Worm (Caenorhabditis elegans): ENCODE data around the gene F13B12.4.
A peak's percentile ranks its signal among the peaks of the same experiment; 100 is the strongest.

Gene F13B12.4

ce11 chrIV:10403193-10404058, 46.3 kb downstream of the F13B12.4 start, which contains the start of gene gpa-7 (continued):
- TF ChIP-seq ctbp-1 (GFP tag; IDR thresholded peaks at IDR 0.05): peak; percentile 89

- TF ChIP-seq saeg-2 (GFP tag; IDR thresholded peaks at IDR 0.05): no peak
- TF ChIP-seq aha-1 (tag): peak; percentile 95
- no peak for TF ChIP-seq unc-130 (GFP tag; optimal IDR thresholded peaks at IDR 0.05)
- TF ChIP-seq madf-5 (GFP tag; IDR thresholded peaks at IDR 0.05): no peak
- TF ChIP-seq zip-2 (tag; optimal IDR thresholded peaks at IDR 0.05): no peak
- TF ChIP-seq ceh-44 (GFP tag; IDR thresholded peaks at IDR 0.05): no peak
- TF ChIP-seq ces-1 (GFP tag; optimal IDR thresholded peaks at IDR 0.05): peak; percentile 28
- TF ChIP-seq Y105C5A.15 (GFP tag; IDR thresholded peaks at IDR 0.05): no peak
- no peak for TF ChIP-seq dmd-6 (GFP tag; IDR thresholded peaks at IDR 0.05)
- no peak for TF ChIP-seq nhr-42 (GFP tag; IDR thresholded peaks at IDR 0.05)
- no peak for TF ChIP-seq F49E8.2 (tag; optimal IDR thresholded peaks at IDR 0.05; ENCODE audit: borderline replicate concordance)
- 0 out of 2 replicates have a peak, but pooled peaks have one; percentile 22 for TF ChIP-seq ctbp-1 (GFP tag; IDR thresholded peaks at IDR 0.05)
- no peak for TF ChIP-seq zag-1 (tag; optimal IDR thresholded peaks at IDR 0.05)
- no peak for TF ChIP-seq ceh-28 (tag; optimal IDR thresholded peaks at IDR 0.05)
- 0 out of 2 replicates have a peak, but pooled peaks have one; percentile 7 for TF ChIP-seq hmg-1.1 (GFP tag; IDR thresholded peaks at IDR 0.05)
- no peak for TF ChIP-seq tag-97 (GFP tag; IDR thresholded peaks at IDR 0.05)
- no peak for TF ChIP-seq dmd-8 (GFP tag; IDR thresholded peaks at IDR 0.05)
Observed at ce11 chrIV:10398244-10398643, 51.5 kb downstream of the F13B12.4 start.

- TF ChIP-seq fkh-10 (GFP tag; optimal IDR thresholded peaks at IDR 0.05): peak; percentile 10
- peak; percentile 38 for TF ChIP-seq ces-1 (GFP tag; optimal IDR thresholded peaks at IDR 0.05)
- TF ChIP-seq mes-2 (tag; optimal IDR thresholded peaks at IDR 0.05; ENCODE audit: poor library complexity, severe bottlenecking): no peak
- TF ChIP-seq daf-16 (GFP tag; optimal IDR thresholded peaks at IDR 0.05): no peak
- no peak for TF ChIP-seq daf-16 (tag; optimal IDR thresholded peaks at IDR 0.05)
- TF ChIP-seq aly-2 (tag; optimal IDR thresholded peaks at IDR 0.05): no peak
- no peak for TF ChIP-seq zip-11 (GFP tag; IDR thresholded peaks at IDR 0.05)
Observed at ce11 chrIV:10396827-10397226, 52.9 kb downstream of the F13B12.4 start.

- TF ChIP-seq madf-9 (GFP tag; conservative IDR thresholded peaks at IDR 0.05): no peak
- TF ChIP-seq ceh-20 (GFP tag; IDR thresholded peaks at IDR 0.05): no peak
- TF ChIP-seq mxl-3 (GFP tag; optimal IDR thresholded peaks at IDR 0.05): no peak
- TF ChIP-seq aly-2 (tag; optimal IDR thresholded peaks at IDR 0.05): no peak
- TF ChIP-seq mes-2 (tag; optimal IDR thresholded peaks at IDR 0.05; ENCODE audit: poor library complexity, severe bottlenecking): no peak
- TF ChIP-seq nhr-237 (tag; optimal IDR thresholded peaks at IDR 0.05): no peak
- TF ChIP-seq mxl-2 (GFP tag; conservative IDR thresholded peaks at IDR 0.05): no peak
Observed at ce11 chrIV:10394858-10395257, 54.8 kb downstream of the F13B12.4 start, which contains the start of gene R10H10.4. Gene R10H10.4, minus strand, starts transcription at chrIV:10394958.

Measured in whole organism, L4 larva.